Fruit fly (Drosophila melanogaster) whole organism, wandering third instar larva: ENCODE results near the gene crn.
A peak's percentile ranks its signal among the peaks of the same experiment; 100 is the strongest.

Experiments used
- Abd-B ChIP-seq: fragments of >200 bp; optimal IDR thresholded peaks from 2 replicates; lab custom pipeline; 2017; ENCODE audit warnings: missing biosample characterization, missing genetic modification characterization
- CG32264 ChIP-seq: fragments of 200-800 bp; sonication (Bioruptor generic); optimal IDR thresholded peaks from 2 replicates; lab custom pipeline; 2016; ENCODE audit warnings: missing biosample characterization, missing genetic modification characterization
- CG9705 ChIP-seq: fragments of 200-800 bp; sonication (Bioruptor generic); optimal IDR thresholded peaks from 2 replicates; lab custom pipeline; 2018; ENCODE audit warnings: missing biosample characterization, mild to moderate bottlenecking, missing genetic modification characterization
- Dif ChIP-seq: fragments of 200-275, 200-300 bp; sonication (Bioruptor generic); optimal IDR thresholded peaks from 2 replicates; lab custom pipeline; 2018; ENCODE audit warnings: missing biosample characterization, missing genetic modification characterization; ENCODE audit not compliant: partially characterized antibody
- GATAd ChIP-seq: sonication (Bioruptor generic); optimal IDR thresholded peaks from 2 replicates; lab custom pipeline; 2016; ENCODE audit warnings: missing biosample characterization, missing genetic modification characterization
- HLH106 ChIP-seq: fragments of 200-800 bp; optimal IDR thresholded peaks from 3 replicates; lab custom pipeline; 2019; ENCODE audit warnings: missing biosample characterization, mild to moderate bottlenecking, missing genetic modification characterization, moderate library complexity
- Hnf4 ChIP-seq: fragments of 200-800 bp; sonication (Bioruptor generic); optimal IDR thresholded peaks from 2 replicates; lab custom pipeline; 2016; ENCODE audit warnings: missing biosample characterization, mild to moderate bottlenecking, missing genetic modification characterization
- Hr78 ChIP-seq: fragments of >200 bp; optimal IDR thresholded peaks from 2 replicates; lab custom pipeline; 2017; ENCODE audit warnings: missing biosample characterization, missing genetic modification characterization
- Hr83 ChIP-seq: fragments of 200-300 bp; sonication (Bioruptor generic); optimal IDR thresholded peaks from 2 replicates; lab custom pipeline; 2016; ENCODE audit warnings: missing biosample characterization, mild to moderate bottlenecking, missing genetic modification characterization, moderate library complexity; ENCODE audit not compliant: poor library complexity, severe bottlenecking
- Jra ChIP-seq: sonication (Bioruptor generic); optimal IDR thresholded peaks from 2 replicates; lab custom pipeline; 2016; ENCODE audit warnings: missing biosample characterization, missing genetic modification characterization
- Mio ChIP-seq: sonication (Bioruptor generic); optimal IDR thresholded peaks from 2 replicates; lab custom pipeline; 2016; ENCODE audit warnings: missing biosample characterization, missing genetic modification characterization
- Myc ChIP-seq: fragments of >200 bp; optimal IDR thresholded peaks from 2 replicates; lab custom pipeline; 2017
- N ChIP-seq: fragments of >200 bp; optimal IDR thresholded peaks from 2 replicates; lab custom pipeline; 2018; ENCODE audit warnings: missing biosample characterization, missing external identifiers, missing genetic modification characterization
- OdsH ChIP-seq: fragments of 200-800 bp; sonication (Bioruptor generic); optimal IDR thresholded peaks from 2 replicates; lab custom pipeline; 2016; ENCODE audit warnings: missing biosample characterization, mild to moderate bottlenecking, missing genetic modification characterization
- Rel ChIP-seq, 2 experiments: fragments of 200-800 bp; sonication (Bioruptor generic) in 1 of 2; optimal IDR thresholded peaks; 2 replicates in 1 of 2; 3 replicates in 1 of 2; lab custom pipeline; 2016 to 2019; ENCODE audit warnings: mild to moderate bottlenecking in 2 of 2, missing biosample characterization in 2 of 2, missing genetic modification characterization in 2 of 2, moderate library complexity in 1 of 2
- Sp1 ChIP-seq: fragments of 200-800 bp; sonication (Bioruptor generic); optimal IDR thresholded peaks from 3 replicates; lab custom pipeline; 2019; ENCODE audit warnings: missing biosample characterization, mild to moderate bottlenecking, missing genetic modification characterization, moderate library complexity
- br ChIP-seq: fragments of 200-800 bp; sonication (Bioruptor generic); optimal IDR thresholded peaks from 2 replicates; lab custom pipeline; 2016; ENCODE audit warnings: missing biosample characterization, missing genetic modification characterization
- brk ChIP-seq: fragments of 200-800 bp; sonication (Bioruptor generic); optimal IDR thresholded peaks from 2 replicates; lab custom pipeline; 2016; ENCODE audit warnings: missing biosample characterization, mild to moderate bottlenecking, missing genetic modification characterization
- dl ChIP-seq, 2 experiments: fragments of 175-275, 200-275 bp in 1 of 2; fragments of 200-275 bp in 1 of 2; sonication (Bioruptor generic); optimal IDR thresholded peaks; lab custom pipeline; 2018; ENCODE audit warnings: mild to moderate bottlenecking in 2 of 2, missing biosample characterization in 2 of 2, missing genetic modification characterization in 2 of 2, moderate library complexity in 2 of 2; ENCODE audit not compliant: partially characterized antibody in 2 of 2, insufficient read depth in 1 of 2
- dmrt93B ChIP-seq: fragments of 200-800 bp; sonication (Bioruptor generic); optimal IDR thresholded peaks from 2 replicates; lab custom pipeline; 2018; ENCODE audit warnings: missing biosample characterization, mild to moderate bottlenecking, missing genetic modification characterization
- dsf ChIP-seq: sonication (Bioruptor generic); optimal IDR thresholded peaks from 2 replicates; lab custom pipeline; 2016; ENCODE audit warnings: missing biosample characterization, missing genetic modification characterization, borderline replicate concordance
- ey ChIP-seq: fragments of 200-800 bp; sonication (Bioruptor generic); optimal IDR thresholded peaks from 2 replicates; lab custom pipeline; 2016; ENCODE audit warnings: missing biosample characterization, missing genetic modification characterization
- foxo ChIP-seq, 2 experiments: fragments of 200-800 bp; sonication (Bioruptor generic); optimal IDR thresholded peaks; 2 replicates in 1 of 2; 3 replicates in 1 of 2; lab custom pipeline; 2016 to 2017; ENCODE audit warnings: missing biosample characterization in 2 of 2, missing genetic modification characterization in 2 of 2
- fru ChIP-seq: fragments of 200-800 bp; sonication (Bioruptor generic); optimal IDR thresholded peaks from 3 replicates; lab custom pipeline; 2016; ENCODE audit warnings: missing biosample characterization, mild to moderate bottlenecking, missing genetic modification characterization
- h ChIP-seq: fragments of 200-800 bp; sonication (Bioruptor generic); optimal IDR thresholded peaks from 3 replicates; lab custom pipeline; 2016; ENCODE audit warnings: missing biosample characterization, mild to moderate bottlenecking, missing genetic modification characterization
- jim ChIP-seq: fragments of 175-275, 200-325 bp; sonication (Bioruptor generic); optimal IDR thresholded peaks from 2 replicates; lab custom pipeline; 2016; ENCODE audit warnings: missing biosample characterization, mild to moderate bottlenecking, missing genetic modification characterization
- lola ChIP-seq: fragments of >200 bp; optimal IDR thresholded peaks from 2 replicates; lab custom pipeline; 2017; ENCODE audit warnings: missing biosample characterization, missing genetic modification characterization
- pan ChIP-seq: fragments of >200 bp; optimal IDR thresholded peaks from 2 replicates; lab custom pipeline; 2017
- psq ChIP-seq: fragments of 200-800 bp; sonication (Bioruptor generic); optimal IDR thresholded peaks from 3 replicates; lab custom pipeline; 2017; ENCODE audit warnings: missing biosample characterization, mild to moderate bottlenecking, missing genetic modification characterization, moderate library complexity
- rgr ChIP-seq: fragments of 200-800 bp; sonication (Bioruptor generic); optimal IDR thresholded peaks from 3 replicates; lab custom pipeline; 2016; ENCODE audit warnings: missing biosample characterization, mild to moderate bottlenecking, missing genetic modification characterization
- sage ChIP-seq: fragments of 200-800 bp; sonication (Bioruptor generic); optimal IDR thresholded peaks from 2 replicates; lab custom pipeline; 2016; ENCODE audit warnings: missing biosample characterization, mild to moderate bottlenecking, missing genetic modification characterization
- sv ChIP-seq: fragments of 200-800 bp; sonication (Bioruptor generic); optimal IDR thresholded peaks from 3 replicates; lab custom pipeline; 2016; ENCODE audit warnings: missing biosample characterization, missing genetic modification characterization
- tai ChIP-seq: sonication (Bioruptor generic); optimal IDR thresholded peaks from 2 replicates; lab custom pipeline; 2016; ENCODE audit warnings: missing biosample characterization, missing genetic modification characterization
- woc ChIP-seq: sonication (Bioruptor generic); optimal IDR thresholded peaks from 2 replicates; lab custom pipeline; 2016; ENCODE audit warnings: missing biosample characterization, mild to moderate bottlenecking, missing genetic modification characterization

The crn gene

dm6 chrX:2212327-2212820, 37.4 kb downstream of the crn start:
- no peak for TF ChIP-seq tai (GFP tag; lab: Kevin White, UChicago)
- TF ChIP-seq pan, result no peak
- no peak for TF ChIP-seq jim (GFP tag; lab: Kevin White, UChicago)
- TF ChIP-seq woc (GFP tag; lab: Kevin White, UChicago), result no peak
- no peak for TF ChIP-seq Jra (GFP tag; lab: Kevin White, UChicago)
- TF ChIP-seq Rel (GFP tag; optimal IDR thresholded peaks at IDR 0.05; lab: Kevin White, UChicago), result no peak
- TF ChIP-seq Rel (tag; optimal IDR thresholded peaks at IDR 0.05; lab: Kevin White, UChicago), result peak; percentile 65
- no peak for TF ChIP-seq Sp1 (GFP tag; lab: Kevin White, UChicago)
- peak; percentile 15 for TF ChIP-seq h (GFP tag; lab: Kevin White, UChicago)
- no peak for TF ChIP-seq rgr (GFP tag; lab: Kevin White, UChicago)
- TF ChIP-seq CG9705 (GFP tag; lab: Kevin White, UChicago), result no peak
- TF ChIP-seq Abd-B (GFP tag; lab: Kevin White, UChicago), result no peak
- no peak for TF ChIP-seq dmrt93B
- no peak for TF ChIP-seq br (GFP tag; lab: Kevin White, UChicago)
- no peak for TF ChIP-seq Myc (lab: Kevin White, UChicago)
- TF ChIP-seq CG32264 (GFP tag; lab: Kevin White, UChicago), result no peak
- TF ChIP-seq HLH106 (tag; lab: Kevin White, UChicago), result peak; percentile 36
- TF ChIP-seq brk (GFP tag; lab: Kevin White, UChicago), result no peak
- TF ChIP-seq Mio (GFP tag; lab: Kevin White, UChicago), result no peak
- no peak for TF ChIP-seq psq (GFP tag; lab: Kevin White, UChicago)
- TF ChIP-seq fru (GFP tag; lab: Kevin White, UChicago), result peak; percentile 36
- TF ChIP-seq N (GFP tag; lab: Kevin White, UChicago), result no peak
- peak in 1 of 2 experiments; percentile 23 for TF ChIP-seq foxo (GFP tag; optimal IDR thresholded peaks at IDR 0.05; lab: Kevin White, UChicago)
- TF ChIP-seq dsf (GFP tag; lab: Kevin White, UChicago), result no peak
- TF ChIP-seq Hr83 (GFP tag; lab: Kevin White, UChicago), result no peak
- no peak for TF ChIP-seq sage (GFP tag; lab: Kevin White, UChicago)
- TF ChIP-seq Hr78 (GFP tag; lab: Kevin White, UChicago), result no peak
- TF ChIP-seq GATAd, result no peak

- no peak for TF ChIP-seq Hnf4 (GFP tag; lab: Kevin White, UChicago)
- no peak for TF ChIP-seq pan
- no peak for TF ChIP-seq dsf (GFP tag; lab: Kevin White, UChicago)
- no peak for TF ChIP-seq ey
- TF ChIP-seq HLH106 (tag; lab: Kevin White, UChicago), result no peak
- no peak for TF ChIP-seq lola (GFP tag; lab: Kevin White, UChicago)
- no peak for TF ChIP-seq dl (GFP tag; optimal IDR thresholded peaks at IDR 0.05; lab: Kevin White, UChicago; ENCODE audit: insufficient read depth in 1 of 2, partially characterized antibody in 2 of 2)
- no peak for TF ChIP-seq rgr (GFP tag; lab: Kevin White, UChicago)
- TF ChIP-seq brk (GFP tag; lab: Kevin White, UChicago), result no peak
- TF ChIP-seq, all 38 proteins: peak for 0
These were observed 41.0 kb downstream of the crn start for dm6 chrX:2208641-2209241.

dm6 chrX:2203766-2204165, 46.0 kb downstream of the crn start, which contains the start of gene FarO:
Gene FarO, minus strand, starts transcription at chrX:2203866.
- TF ChIP-seq dsf (GFP tag; lab: Kevin White, UChicago) (no peak), Hr83 (GFP tag; lab: Kevin White, UChicago) (no peak), psq (GFP tag; lab: Kevin White, UChicago) (no peak), dl (GFP tag; optimal IDR thresholded peaks at IDR 0.05; lab: Kevin White, UChicago; ENCODE audit: insufficient read depth in 1 of 2, partially characterized antibody in 2 of 2) (no peak), Dif (GFP tag; lab: Kevin White, UChicago) (no peak), HLH106 (tag; lab: Kevin White, UChicago) (no peak), CG32264 (GFP tag; lab: Kevin White, UChicago) (no peak), Jra (GFP tag; lab: Kevin White, UChicago) (no peak), sv (GFP tag; lab: Kevin White, UChicago) (no peak), h (GFP tag; lab: Kevin White, UChicago) (no peak), GATAd (no peak), N (GFP tag; lab: Kevin White, UChicago) (no peak), Rel (GFP tag; optimal IDR thresholded peaks at IDR 0.05; lab: Kevin White, UChicago) (no peak), Rel (tag; optimal IDR thresholded peaks at IDR 0.05; lab: Kevin White, UChicago) (no peak), Hnf4 (GFP tag; lab: Kevin White, UChicago) (no peak), Mio (GFP tag; lab: Kevin White, UChicago) (no peak), foxo (GFP tag; optimal IDR thresholded peaks at IDR 0.05; lab: Kevin White, UChicago) (no peak), OdsH (GFP tag; lab: Kevin White, UChicago) (no peak), ey (no peak)
